Fruit fly (Drosophila melanogaster): Measurements from ENCODE around the gene Taf1.
A peak's percentile ranks its signal among the peaks of the same experiment; 100 is the strongest.

DNA sequence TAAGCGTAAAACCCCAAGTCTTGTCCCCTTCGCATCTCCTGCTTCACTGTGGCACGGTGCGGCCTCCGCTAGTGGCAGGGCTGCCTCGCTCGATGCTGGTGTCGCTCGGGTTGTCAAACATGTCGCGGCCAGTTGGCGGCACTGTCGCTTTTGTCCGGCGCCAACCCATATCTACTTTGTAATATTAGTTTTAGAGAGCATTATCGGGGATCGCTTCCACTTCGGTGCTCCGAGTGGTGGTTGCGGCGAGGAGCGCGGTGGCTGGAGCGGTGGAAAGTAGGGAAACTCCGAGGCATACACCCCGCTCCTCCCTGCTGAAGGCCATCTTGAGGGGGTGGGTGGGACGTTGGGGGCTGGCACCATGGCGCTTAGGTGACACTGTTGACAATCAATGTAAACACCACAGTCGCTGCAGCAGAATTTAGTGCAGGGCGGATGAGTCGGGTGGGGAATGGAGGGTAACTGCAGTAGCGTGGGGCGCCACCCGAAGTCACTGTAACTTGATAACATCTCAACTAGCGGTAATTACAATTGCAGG, 18.5 kb downstream of the Taf1 start:
- no peak for TF ChIP-seq CG6689 (GFP tag; IDR thresholded peaks at IDR 0.05)
- no peak for TF ChIP-seq ato (GFP tag; IDR thresholded peaks at IDR 0.05; ENCODE audit: partially characterized antibody)
- peak; percentile 8; the same call in 1 of the 2 replicates for TF ChIP-seq CG10959 (GFP tag; IDR thresholded peaks at IDR 0.05)
- TF ChIP-seq CG32532 (GFP tag; IDR thresholded peaks at IDR 0.05): no peak
- no peak for TF ChIP-seq CG4617 (GFP tag; optimal IDR thresholded peaks at IDR 0.05; ENCODE audit: borderline replicate concordance)
- no peak for TF ChIP-seq CG3995 (GFP tag; optimal IDR thresholded peaks at IDR 0.05)
- TF ChIP-seq Lpt (GFP tag; optimal IDR thresholded peaks at IDR 0.05): no peak
- TF ChIP-seq da (GFP tag; optimal IDR thresholded peaks at IDR 0.05): no peak
- no peak for TF ChIP-seq HmgZ (tag; optimal IDR thresholded peaks at IDR 0.05)
- peak; percentile 37 for TF ChIP-seq Blimp-1 (GFP tag; optimal IDR thresholded peaks at IDR 0.05)
- TF ChIP-seq CG11560 (tag; IDR thresholded peaks at IDR 0.05): no peak
- TF ChIP-seq Mrtf (GFP tag; IDR thresholded peaks at IDR 0.05): no peak
- TF ChIP-seq CG12071 (GFP tag; optimal IDR thresholded peaks at IDR 0.05): no peak
- 0 out of 3 replicates have a peak, but pooled peaks have one; percentile 51 for TF ChIP-seq CG6175 (GFP tag; IDR thresholded peaks at IDR 0.05)

Data from whole organism, embryonic.